Fruit fly (Drosophila melanogaster): Measurements from ENCODE around the gene CG15020.

CG15020 gene

DNA sequence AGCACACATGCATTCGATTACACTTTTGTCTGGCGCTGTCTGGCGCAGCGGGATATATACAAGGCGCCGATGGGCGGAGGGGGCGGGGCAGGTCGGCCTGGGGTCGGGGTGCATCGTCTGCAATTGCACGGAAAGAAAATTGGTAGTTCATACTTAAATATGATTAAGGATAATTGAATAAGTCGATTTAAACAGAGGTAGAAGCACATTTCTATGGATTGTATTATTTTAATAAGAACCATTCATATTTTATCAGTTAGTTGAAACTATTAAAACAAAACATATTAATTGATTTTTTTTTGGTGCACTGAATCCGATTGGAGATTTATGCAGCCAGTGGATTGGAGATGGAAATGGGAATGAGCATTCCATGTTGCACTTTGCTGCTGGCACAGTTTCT lies 21.6 kb upstream of the CG15020 start:
- no peak for TF ChIP-seq CG12071 (GFP tag; optimal IDR thresholded peaks at IDR 0.05)
- TF ChIP-seq CG8089 (GFP tag; optimal IDR thresholded peaks at IDR 0.05) = no peak
- no peak for TF ChIP-seq Dip3 (GFP tag; optimal IDR thresholded peaks at IDR 0.05)
- no peak for TF ChIP-seq pum (GFP tag; optimal IDR thresholded peaks at IDR 0.05)
- no peak for TF ChIP-seq fru (optimal IDR thresholded peaks at IDR 0.05)
- TF ChIP-seq nerfin-2 (GFP tag; IDR thresholded peaks at IDR 0.05; ENCODE audit: partially characterized antibody) = no peak
- peak; percentile 29; the same call in 1 of the 3 replicates for TF ChIP-seq CG17361 (GFP tag; IDR thresholded peaks at IDR 0.05)
- TF ChIP-seq CG14667 (GFP tag; IDR thresholded peaks at IDR 0.05) = no peak
- TF ChIP-seq CG2202 (tag; optimal IDR thresholded peaks at IDR 0.05) = no peak
- peak; percentile 20; the same call in 1 of the 2 replicates for TF ChIP-seq HLH3B (GFP tag; IDR thresholded peaks at IDR 0.05)
- TF ChIP-seq CG15514 (GFP tag; optimal IDR thresholded peaks at IDR 0.05) = no peak
- no peak for TF ChIP-seq CG8765 (GFP tag; IDR thresholded peaks at IDR 0.05)
- no peak for TF ChIP-seq stwl (tag; optimal IDR thresholded peaks at IDR 0.05)
- TF ChIP-seq sim (GFP tag; IDR thresholded peaks at IDR 0.05) = no peak
- no peak for TF ChIP-seq CG13424 (tag; optimal IDR thresholded peaks at IDR 0.05)
- peak; percentile 34 for TF ChIP-seq CG2875 (GFP tag; optimal IDR thresholded peaks at IDR 0.05)
- no peak for TF ChIP-seq CG11696 (GFP tag; IDR thresholded peaks at IDR 0.05)
- no peak for TF ChIP-seq Ets65A (GFP tag)
- peak; percentile 58 for TF ChIP-seq Blimp-1 (GFP tag; optimal IDR thresholded peaks at IDR 0.05)
- TF ChIP-seq fd102C (GFP tag; optimal IDR thresholded peaks at IDR 0.05) = no peak
- no peak for TF ChIP-seq slou (GFP tag; optimal IDR thresholded peaks at IDR 0.05)
- TF ChIP-seq CG14710 (tag; optimal IDR thresholded peaks at IDR 0.05) = peak; percentile 22
- no peak for TF ChIP-seq CG14965 (GFP tag; optimal IDR thresholded peaks at IDR 0.05; ENCODE audit: borderline replicate concordance)
- no peak for TF ChIP-seq Trl (optimal IDR thresholded peaks at IDR 0.05)
- TF ChIP-seq Trl (GFP tag; optimal IDR thresholded peaks at IDR 0.05) = no peak
- TF ChIP-seq sens (GFP tag) = peak; percentile 87
- no peak for TF ChIP-seq CG13123 (GFP tag; optimal IDR thresholded peaks at IDR 0.05)
- peak; percentile 6 for TF ChIP-seq CG11504 (tag; optimal IDR thresholded peaks at IDR 0.05)
- no peak for TF ChIP-seq CG7963 (GFP tag; IDR thresholded peaks at IDR 0.05; ENCODE audit: partially characterized antibody)
- TF ChIP-seq CG6254 (GFP tag; optimal IDR thresholded peaks at IDR 0.05) = no peak
- TF ChIP-seq pnt (GFP tag; optimal IDR thresholded peaks at IDR 0.05) = no peak
- TF ChIP-seq cad (GFP tag; optimal IDR thresholded peaks at IDR 0.05) = no peak
- TF ChIP-seq inv (GFP tag; IDR thresholded peaks at IDR 0.05; ENCODE audit: partially characterized antibody) = no peak
- no peak for TF ChIP-seq CG2199 (GFP tag; IDR thresholded peaks at IDR 0.05)
- 0 out of 3 replicates have a peak, but pooled peaks have one; percentile 12 for TF ChIP-seq otp (GFP tag; IDR thresholded peaks at IDR 0.05)
- no peak for TF ChIP-seq CG12942 (GFP tag; optimal IDR thresholded peaks at IDR 0.05)
- peak; percentile 31 for TF ChIP-seq fd96Cb (tag; optimal IDR thresholded peaks at IDR 0.05)
- TF ChIP-seq CHES-1-like (GFP tag; optimal IDR thresholded peaks at IDR 0.05) = no peak
- TF ChIP-seq CG6813 (GFP tag; optimal IDR thresholded peaks at IDR 0.05) = no peak
- TF ChIP-seq CG7372 (GFP tag; IDR thresholded peaks at IDR 0.05) = no peak
- no peak for TF ChIP-seq CG16779 (GFP tag; IDR thresholded peaks at IDR 0.05)
- TF ChIP-seq hb (GFP tag; IDR thresholded peaks at IDR 0.05; ENCODE audit: partially characterized antibody) = no peak
- no peak for TF ChIP-seq Sry-β (GFP tag; optimal IDR thresholded peaks at IDR 0.05)
- TF ChIP-seq HmgZ (tag; optimal IDR thresholded peaks at IDR 0.05) = no peak
- TF ChIP-seq D19B (GFP tag; optimal IDR thresholded peaks at IDR 0.05) = no peak
- no peak for TF ChIP-seq CG4424 (GFP tag; optimal IDR thresholded peaks at IDR 0.05)
- 0 out of 3 replicates have a peak, but pooled peaks have one; percentile 15 for TF ChIP-seq CG11695 (GFP tag; IDR thresholded peaks at IDR 0.05)
- no peak for TF ChIP-seq wdn (GFP tag; IDR thresholded peaks at IDR 0.05)
- no peak for TF ChIP-seq CG16863 (GFP tag; optimal IDR thresholded peaks at IDR 0.05)
- TF ChIP-seq Hsf (GFP tag; optimal IDR thresholded peaks at IDR 0.05) = no peak
- no peak for TF ChIP-seq CG12299 (tag; optimal IDR thresholded peaks at IDR 0.05)
- no peak for TF ChIP-seq gcm (GFP tag; optimal IDR thresholded peaks at IDR 0.05)

Data from whole organism, embryonic.